Worm (Caenorhabditis elegans): Measurements from ENCODE around the gene unc-69.

ce11 chrIII:10353423-10353822 is 34.7 kb downstream of the unc-69 start:
- TF ChIP-seq ets-7 (tag; optimal IDR thresholded peaks at IDR 0.05) (no peak), ama-1 (optimal IDR thresholded peaks at IDR 0.05) (no peak)
